Worm (Caenorhabditis elegans): Measurements from ENCODE around the gene pptr-2.

DNA sequence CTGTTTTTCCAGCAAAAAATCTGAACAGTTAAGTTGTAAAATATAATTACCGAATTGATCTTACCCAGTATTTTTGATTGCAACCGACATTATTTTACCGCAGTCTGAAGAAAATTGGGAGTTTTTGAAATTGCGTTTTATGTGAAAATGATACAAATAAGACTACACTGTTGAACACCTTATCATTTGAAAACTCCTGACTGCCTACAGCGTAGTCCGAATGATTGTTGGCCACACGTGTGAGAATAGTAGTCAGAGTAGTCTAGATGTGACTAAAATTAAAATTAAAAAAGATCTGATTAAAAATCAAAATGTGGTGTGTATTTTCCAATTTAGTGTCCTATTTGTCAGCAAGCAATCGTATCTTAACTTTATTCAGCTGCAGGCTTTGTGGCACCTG is 12.0 kb upstream of the pptr-2 start, which contains the start of gene dhs-18:
- TF ChIP-seq ref-1 (GFP tag; conservative IDR thresholded peaks at IDR 0.05) (no peak), tab-1 (GFP tag; IDR thresholded peaks at IDR 0.05) (no peak), klf-2 (GFP tag; conservative IDR thresholded peaks at IDR 0.05) (no peak), ztf-29 (GFP tag; IDR thresholded peaks at IDR 0.05) (no peak), cog-1 (tag; optimal IDR thresholded peaks at IDR 0.05) (no peak), med-1 (GFP tag; optimal IDR thresholded peaks at IDR 0.05; ENCODE audit: insufficient read depth) (no peak)

Data from whole organism, midembryonic.